Worm (Caenorhabditis elegans): ENCODE results near the gene hsp-3.
A peak's percentile ranks its signal among the peaks of the same experiment; 100 is the strongest.

hsp-3 gene

ce11 chrX:6097551-6097950 lies 5.6 kb upstream of the hsp-3 start, which contains the start of gene C15H9.4 (continued):
- TF ChIP-seq ceh-32 (tag; optimal IDR thresholded peaks at IDR 0.05; ENCODE audit: poor library complexity), result no peak
- no peak for TF ChIP-seq ceh-82 (tag; optimal IDR thresholded peaks at IDR 0.05)
- no peak for TF ChIP-seq fos-1 (tag; optimal IDR thresholded peaks at IDR 0.05)
- TF ChIP-seq T26A8.4 (GFP tag; IDR thresholded peaks at IDR 0.05), result peak; percentile 21; the same call in 1 of the 2 replicates
- no peak for TF ChIP-seq unc-39 (tag; optimal IDR thresholded peaks at IDR 0.05)
- TF ChIP-seq cey-2 (tag; optimal IDR thresholded peaks at IDR 0.05; ENCODE audit: borderline replicate concordance, insufficient read depth), result no peak
- no peak for TF ChIP-seq F44E2.7 (GFP tag; IDR thresholded peaks at IDR 0.05)
- TF ChIP-seq spr-1 (tag; optimal IDR thresholded peaks at IDR 0.05), result no peak
- no peak for TF ChIP-seq lin-1 (GFP tag; IDR thresholded peaks at IDR 0.05)
- no peak for TF ChIP-seq ceh-44 (GFP tag; IDR thresholded peaks at IDR 0.05)
- TF ChIP-seq nhr-6 (tag; optimal IDR thresholded peaks at IDR 0.05), result peak; percentile 19
- TF ChIP-seq lin-38 (GFP tag; IDR thresholded peaks at IDR 0.05), result no peak
- TF ChIP-seq dmd-9 (GFP tag; IDR thresholded peaks at IDR 0.05), result no peak
- TF ChIP-seq lsy-2 (tag; optimal IDR thresholded peaks at IDR 0.05), result peak in 1 of 2 experiments; percentile 65
- TF ChIP-seq lin-29 (GFP tag; IDR thresholded peaks at IDR 0.05), result no peak
- 0 out of 2 replicates have a peak, but pooled peaks have one; percentile 26 for TF ChIP-seq php-3 (GFP tag; IDR thresholded peaks at IDR 0.05)
- no peak for TF ChIP-seq tag-97 (GFP tag; IDR thresholded peaks at IDR 0.05)
- TF ChIP-seq madf-9 (GFP tag; conservative IDR thresholded peaks at IDR 0.05), result no peak
- TF ChIP-seq D1046.2 (GFP tag; IDR thresholded peaks at IDR 0.05), result no peak
- TF ChIP-seq snpc-1.2 (GFP tag; IDR thresholded peaks at IDR 0.05), result no peak
- TF ChIP-seq aly-2 (tag; optimal IDR thresholded peaks at IDR 0.05), result no peak
- no peak for TF ChIP-seq vab-7 (GFP tag; IDR thresholded peaks at IDR 0.05)
- TF ChIP-seq ceh-28 (tag; optimal IDR thresholded peaks at IDR 0.05), result no peak
- no peak for TF ChIP-seq T20F7.1 (GFP tag; optimal IDR thresholded peaks at IDR 0.05)
- no peak for TF ChIP-seq gei-8 (GFP tag; optimal IDR thresholded peaks at IDR 0.05)
- TF ChIP-seq arid-1 (GFP tag; conservative IDR thresholded peaks at IDR 0.05), result peak; percentile 25; the same call in 1 of the 2 replicates
- TF ChIP-seq egl-27 (tag; optimal IDR thresholded peaks at IDR 0.05), result no peak
- TF ChIP-seq zip-11 (GFP tag; IDR thresholded peaks at IDR 0.05), result no peak
- no peak for TF ChIP-seq nhr-25 (tag; optimal IDR thresholded peaks at IDR 0.05; ENCODE audit: borderline replicate concordance, insufficient read depth)
- TF ChIP-seq hlh-11 (tag; optimal IDR thresholded peaks at IDR 0.05), result peak; percentile 30
- TF ChIP-seq mes-2 (tag; optimal IDR thresholded peaks at IDR 0.05; ENCODE audit: poor library complexity, severe bottlenecking), result peak; percentile 71
- TF ChIP-seq unc-130 (GFP tag; optimal IDR thresholded peaks at IDR 0.05), result no peak
- no peak for TF ChIP-seq attf-4 (tag; optimal IDR thresholded peaks at IDR 0.05)
- TF ChIP-seq nhr-28 (tag; optimal IDR thresholded peaks at IDR 0.05), result no peak
- peak; percentile 68 for TF ChIP-seq mep-1 (tag; optimal IDR thresholded peaks at IDR 0.05)
- TF ChIP-seq nhr-11 (tag; optimal IDR thresholded peaks at IDR 0.05), result no peak
- no peak for TF ChIP-seq duxl-1 (tag; optimal IDR thresholded peaks at IDR 0.05; ENCODE audit: poor library complexity)
- 0 out of 2 replicates have a peak, but pooled peaks have one; percentile 17 for TF ChIP-seq egl-43 (GFP tag; IDR thresholded peaks at IDR 0.05)
- TF ChIP-seq snpc-4 (tag; optimal IDR thresholded peaks at IDR 0.05), result no peak
- no peak for TF ChIP-seq fkh-10 (GFP tag; optimal IDR thresholded peaks at IDR 0.05)
- TF ChIP-seq daf-16 (GFP tag; optimal IDR thresholded peaks at IDR 0.05), result no peak
- TF ChIP-seq daf-16 (tag; optimal IDR thresholded peaks at IDR 0.05), result peak; percentile 34
- no peak for TF ChIP-seq mdt-29 (GFP tag; IDR thresholded peaks at IDR 0.05)
- no peak for TF ChIP-seq nhr-41 (GFP tag; IDR thresholded peaks at IDR 0.05)
- TF ChIP-seq nhr-102 (tag; optimal IDR thresholded peaks at IDR 0.05), result peak; percentile 4
- no peak for TF ChIP-seq lin-39 (tag; optimal IDR thresholded peaks at IDR 0.05)
- TF ChIP-seq madf-5 (GFP tag; IDR thresholded peaks at IDR 0.05), result no peak
- TF ChIP-seq F26F4.8 (GFP tag; conservative IDR thresholded peaks at IDR 0.05), result no peak
- no peak for TF ChIP-seq dve-1 (tag; optimal IDR thresholded peaks at IDR 0.05; ENCODE audit: insufficient read depth)
- TF ChIP-seq Y75B8A.6 (GFP tag; IDR thresholded peaks at IDR 0.05), result no peak
- TF ChIP-seq zag-1 (tag; optimal IDR thresholded peaks at IDR 0.05), result no peak
